Fruit fly (Drosophila melanogaster) whole organism, embryonic: ENCODE results near the gene CG7342.

Experiments
- CG10147 ChIP-seq: fragments of 200-800 bp; sonication (Bioruptor generic); optimal IDR thresholded peaks from 2 replicates; lab custom pipeline; 2019; ENCODE audit warnings: missing biosample characterization, mild to moderate bottlenecking, missing genetic modification characterization, moderate library complexity
- CG10431 ChIP-seq: fragments of 200-800 bp; sonication (Bioruptor generic); optimal IDR thresholded peaks from 3 replicates; lab custom pipeline; 2018; ENCODE audit warnings: missing biosample characterization, mild to moderate bottlenecking, missing genetic modification characterization
- CG10543 ChIP-seq: fragments of 200-800 bp; sonication (Bioruptor generic); optimal IDR thresholded peaks from 3 replicates; lab custom pipeline; 2017; ENCODE audit warnings: missing biosample characterization, mild to moderate bottlenecking, missing genetic modification characterization, moderate library complexity
- CG12071 ChIP-seq: fragments of 200-800 bp; sonication (Bioruptor generic); optimal IDR thresholded peaks from 3 replicates; lab custom pipeline; 2018; ENCODE audit warnings: missing biosample characterization, mild to moderate bottlenecking, missing genetic modification characterization
- CG12155 ChIP-seq: fragments of 200-800 bp; sonication (Bioruptor generic); optimal IDR thresholded peaks from 3 replicates; lab custom pipeline; 2016; ENCODE audit warnings: missing biosample characterization, missing genetic modification characterization
- CG14860 ChIP-seq: fragments of 200-800 bp; sonication (Bioruptor generic); IDR thresholded peaks from 3 replicates; pipeline ENCODE4 v1.3.6; 2022; ENCODE audit warnings: missing biosample characterization, missing genetic modification characterization; ENCODE audit not compliant: partially characterized antibody
- CG15269 ChIP-seq: fragments of 200-800 bp; sonication (Bioruptor generic); optimal IDR thresholded peaks from 2 replicates; lab custom pipeline; 2018; ENCODE audit warnings: missing biosample characterization, mild to moderate bottlenecking, missing genetic modification characterization, moderate library complexity
- CG16813 ChIP-seq: fragments of 200-800 bp; sonication (Bioruptor generic); IDR thresholded peaks from 3 replicates; pipeline ENCODE4 v1.3.6; 2022; ENCODE audit warnings: missing biosample characterization, missing genetic modification characterization; ENCODE audit not compliant: partially characterized antibody
- CG17802 ChIP-seq: fragments of 200-800 bp; sonication (Bioruptor generic); optimal IDR thresholded peaks from 2 replicates; lab custom pipeline; 2018; ENCODE audit warnings: missing biosample characterization, mild to moderate bottlenecking, missing genetic modification characterization, moderate library complexity
- CG1792 ChIP-seq: fragments of 200-800 bp; sonication (Bioruptor generic); optimal IDR thresholded peaks from 2 replicates; lab custom pipeline; 2016; ENCODE audit warnings: missing biosample characterization, missing genetic modification characterization
- CG1832 ChIP-seq: fragments of 200-800 bp; sonication (Bioruptor generic); optimal IDR thresholded peaks from 2 replicates; lab custom pipeline; 2017; ENCODE audit warnings: missing biosample characterization, mild to moderate bottlenecking, missing genetic modification characterization, inconsistent platforms
- CG2199 ChIP-seq: fragments of 200-800 bp; sonication (Bioruptor generic); IDR thresholded peaks from 3 replicates; pipeline ENCODE4 v1.3.6; 2022; ENCODE audit warnings: missing biosample characterization, missing genetic modification characterization
- CG2875 ChIP-seq: fragments of 200-800 bp; sonication (Bioruptor generic); optimal IDR thresholded peaks from 2 replicates; lab custom pipeline; 2017; ENCODE audit warnings: missing biosample characterization, mild to moderate bottlenecking, missing genetic modification characterization, missing genetic modification reagents
- CG3065 ChIP-seq: fragments of 200-800 bp; sonication (Bioruptor generic); optimal IDR thresholded peaks from 2 replicates; lab custom pipeline; 2016; ENCODE audit warnings: missing biosample characterization, missing genetic modification characterization
- CG34224 ChIP-seq: fragments of 200-800 bp; sonication (Bioruptor generic); IDR thresholded peaks from 3 replicates; pipeline ENCODE4 v1.3.6; 2022; ENCODE audit warnings: missing biosample characterization, missing genetic modification characterization; ENCODE audit not compliant: partially characterized antibody
- CG34422 ChIP-seq: fragments of 200-800 bp; sonication (Bioruptor generic); IDR thresholded peaks from 3 replicates; pipeline ENCODE4 v1.3.6; 2022; ENCODE audit warnings: missing biosample characterization, missing genetic modification characterization
- CG3726 ChIP-seq: fragments of 200-800 bp; sonication (Bioruptor generic); IDR thresholded peaks from 3 replicates; pipeline ENCODE4, ENCODE4 v1.3.6; 2022; ENCODE audit warnings: missing biosample characterization, missing genetic modification characterization
- CG4707 ChIP-seq: fragments of 200-800 bp; sonication (Bioruptor generic); optimal IDR thresholded peaks from 2 replicates; lab custom pipeline; 2018; ENCODE audit warnings: missing biosample characterization, mild to moderate bottlenecking, missing genetic modification characterization, moderate library complexity
- CG4820 ChIP-seq: fragments of 200-800 bp; sonication (Bioruptor generic); optimal IDR thresholded peaks from 3 replicates; lab custom pipeline; 2016; ENCODE audit warnings: missing biosample characterization, missing genetic modification characterization
- CG8765 ChIP-seq: fragments of 200-800 bp; sonication (Bioruptor generic); IDR thresholded peaks from 2 replicates; pipeline ENCODE4 v1.3.6; 2022; ENCODE audit warnings: missing biosample characterization, missing genetic modification characterization
- CG9932 ChIP-seq: fragments of 200-800 bp; sonication (Bioruptor generic); IDR thresholded peaks from 2 replicates; pipeline ENCODE4 v1.3.6; 2022; ENCODE audit warnings: missing biosample characterization, missing genetic modification characterization
- CHES-1-like ChIP-seq: fragments of 200-800 bp; sonication (Bioruptor generic); optimal IDR thresholded peaks from 2 replicates; lab custom pipeline; 2016; ENCODE audit warnings: missing biosample characterization, missing genetic modification characterization
- Doc2 ChIP-seq: fragments of 200-800 bp; sonication (Bioruptor generic); IDR thresholded peaks from 2 replicates; pipeline ENCODE4 v1.3.6; 2022; ENCODE audit warnings: missing biosample characterization, missing genetic modification characterization
- E2f1 ChIP-seq: fragments of 200-800 bp; sonication (Bioruptor generic); IDR thresholded peaks from 2 replicates; pipeline ENCODE4 v1.3.6; 2022; ENCODE audit warnings: missing biosample characterization, missing genetic modification characterization
- Gsc ChIP-seq: fragments of 200-800 bp; sonication (Bioruptor generic); IDR thresholded peaks from 2 replicates; pipeline ENCODE4 v1.3.6; 2022; ENCODE audit warnings: missing biosample characterization, missing genetic modification characterization
- Med ChIP-seq: fragments of 200-800 bp; sonication (Bioruptor generic); peaks from one replicate; lab custom pipeline; 2016; ENCODE audit warnings: missing biosample characterization, missing genetic modification characterization, mild to moderate bottlenecking, inconsistent platforms, moderate library complexity
- NFAT ChIP-seq: fragments of 200-800 bp; sonication (Bioruptor generic); IDR thresholded peaks from 2 replicates; pipeline ENCODE4 v1.3.6; 2022; ENCODE audit warnings: missing biosample characterization, missing genetic modification characterization
- PHDP ChIP-seq: fragments of 200-800 bp; sonication (Bioruptor generic); optimal IDR thresholded peaks from 3 replicates; lab custom pipeline; 2018; ENCODE audit warnings: missing biosample characterization, mild to moderate bottlenecking, missing genetic modification characterization, moderate library complexity
- Scr ChIP-seq: fragments of 200-800 bp; sonication (Bioruptor generic); IDR thresholded peaks from 2 replicates; pipeline ENCODE4 v1.3.6; 2022; ENCODE audit warnings: missing biosample characterization, missing genetic modification characterization; ENCODE audit not compliant: partially characterized antibody
- ato ChIP-seq: fragments of 200-800 bp; sonication (Bioruptor generic); IDR thresholded peaks from 2 replicates; pipeline ENCODE4 v1.3.6; 2022; ENCODE audit warnings: missing biosample characterization, missing genetic modification characterization; ENCODE audit not compliant: partially characterized antibody
- az2 ChIP-seq: fragments of 200-800 bp; sonication (Bioruptor generic); optimal IDR thresholded peaks from 3 replicates; lab custom pipeline; 2016; ENCODE audit warnings: missing biosample characterization, missing genetic modification characterization
- bcd ChIP-seq: fragments of 200-800 bp; sonication (Bioruptor generic); optimal IDR thresholded peaks from 2 replicates; lab custom pipeline; 2017; ENCODE audit warnings: missing biosample characterization, mild to moderate bottlenecking, missing genetic modification characterization
- cwo ChIP-seq: fragments of 200-800 bp; sonication (Bioruptor generic); optimal IDR thresholded peaks from 3 replicates; lab custom pipeline; 2017; ENCODE audit warnings: missing biosample characterization, missing genetic modification characterization, mild to moderate bottlenecking, moderate library complexity, missing genetic modification reagents
- ems ChIP-seq: fragments of 200-800 bp; sonication (Bioruptor generic); optimal IDR thresholded peaks from 3 replicates; lab custom pipeline; 2016; ENCODE audit warnings: missing biosample characterization, missing genetic modification characterization
- eve ChIP-seq, 2 experiments: fragments of >200 bp; optimal IDR thresholded peaks; 2 replicates each; lab custom pipeline; 2017; ENCODE audit warnings: missing biosample characterization in 2 of 2, missing genetic modification characterization in 2 of 2
- gce ChIP-seq: fragments of 200-800 bp; sonication (Bioruptor generic); IDR thresholded peaks from 3 replicates; pipeline ENCODE4 v1.3.6; 2022; ENCODE audit warnings: missing biosample characterization, missing genetic modification characterization
- grau ChIP-seq: fragments of 200-800 bp; optimal IDR thresholded peaks from 3 replicates; lab custom pipeline; 2019; ENCODE audit warnings: missing biosample characterization, mild to moderate bottlenecking, missing genetic modification characterization, moderate library complexity
- grn ChIP-seq: fragments of 200-800 bp; sonication (Bioruptor generic); optimal IDR thresholded peaks from 3 replicates; lab custom pipeline; 2017; ENCODE audit warnings: missing biosample characterization, missing genetic modification characterization
- ham ChIP-seq: fragments of 200-800 bp; sonication (Bioruptor generic); IDR thresholded peaks from 2 replicates; pipeline ENCODE4 v1.3.6; 2022; ENCODE audit warnings: missing biosample characterization, missing genetic modification characterization
- hb ChIP-seq: fragments of 200-800 bp; sonication (Bioruptor generic); IDR thresholded peaks from 3 replicates; pipeline ENCODE4 v1.3.6; 2022; ENCODE audit warnings: missing biosample characterization, missing genetic modification characterization; ENCODE audit not compliant: partially characterized antibody
- lmd ChIP-seq: fragments of 200-800 bp; sonication (Bioruptor generic); IDR thresholded peaks from 2 replicates; pipeline ENCODE4 v1.3.6; 2022; ENCODE audit warnings: missing biosample characterization, missing genetic modification characterization
- lola ChIP-seq, 3 experiments: fragments of >200 bp in 2 of 3; fragments of 200-800 bp in 1 of 3; sonication (Bioruptor generic) in 1 of 3; optimal IDR thresholded peaks; 2 replicates each; lab custom pipeline; 2017 to 2019; ENCODE audit warnings: missing biosample characterization in 3 of 3, missing genetic modification characterization in 3 of 3, mild to moderate bottlenecking in 1 of 3, moderate library complexity in 1 of 3
- p53 ChIP-seq: fragments of 200-800 bp; sonication (Bioruptor generic); optimal IDR thresholded peaks from 2 replicates; lab custom pipeline; 2016; ENCODE audit warnings: missing biosample characterization, missing genetic modification characterization
- peb ChIP-seq: fragments of 200-800 bp; sonication (Bioruptor generic); IDR thresholded peaks from 2 replicates; pipeline ENCODE4 v1.3.6; 2022; ENCODE audit warnings: missing biosample characterization, missing genetic modification characterization
- pho ChIP-seq: fragments of 200-800 bp; sonication (Bioruptor generic); optimal IDR thresholded peaks from 2 replicates; lab custom pipeline; 2016; ENCODE audit warnings: missing biosample characterization, missing genetic modification characterization
- trem ChIP-seq: fragments of 200-800 bp; optimal IDR thresholded peaks from 3 replicates; lab custom pipeline; 2019; ENCODE audit warnings: missing biosample characterization, mild to moderate bottlenecking, missing genetic modification characterization, moderate library complexity
- ttk ChIP-seq: fragments of 200-800 bp; sonication (Bioruptor generic); IDR thresholded peaks from 2 replicates; pipeline ENCODE4 v2.1.2; 2022; ENCODE audit warnings: missing biosample characterization, missing genetic modification characterization
- twi ChIP-seq: fragments of 200-800 bp; optimal IDR thresholded peaks from 2 replicates; lab custom pipeline; 2019; ENCODE audit warnings: missing biosample characterization, mild to moderate bottlenecking, missing genetic modification characterization, moderate library complexity
- wdn ChIP-seq: fragments of 200-800 bp; sonication (Bioruptor generic); IDR thresholded peaks from 2 replicates; pipeline ENCODE4 v1.3.6; 2022; ENCODE audit warnings: missing biosample characterization, missing genetic modification characterization

Gene CG7342

DNA sequence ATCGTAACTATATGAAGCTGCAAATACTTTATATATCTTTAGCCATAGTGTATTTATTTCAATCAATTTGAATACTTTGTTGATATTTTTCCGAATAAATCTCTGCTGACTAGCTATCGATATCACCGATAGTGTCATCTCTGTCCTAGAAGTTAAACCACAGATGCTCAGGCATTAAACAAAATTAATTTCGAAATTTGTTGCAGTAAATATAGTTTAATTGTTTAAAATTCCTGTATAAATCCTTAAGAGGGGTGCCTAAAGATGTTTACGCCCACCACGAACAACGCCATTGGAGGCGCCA is 41.7 kb downstream of the CG7342 start, which contains the start of gene Nup58 (continued):
- peak; percentile 76 for TF ChIP-seq CG16813 (GFP tag; lab: Robert Waterston, UW)
- TF ChIP-seq CG10431 (GFP tag; lab: Kevin White, UChicago), result no peak
- TF ChIP-seq Gsc (GFP tag; lab: Robert Waterston, UW), result no peak
- TF ChIP-seq CG4820 (GFP tag; lab: Kevin White, UChicago), result no peak
- peak; percentile 44; the same call in 1 of the 2 replicates for TF ChIP-seq E2f1 (GFP tag; lab: Robert Waterston, UW)
- TF ChIP-seq gce (GFP tag; lab: Robert Waterston, UW), result no peak
- TF ChIP-seq pho (GFP tag; lab: Kevin White, UChicago), result no peak
- no peak for TF ChIP-seq CG2199 (GFP tag; lab: Robert Waterston, UW)
- TF ChIP-seq Med (GFP tag; lab: Kevin White, UChicago), result peak; percentile 83
- peak; percentile 76 for TF ChIP-seq ato (GFP tag; lab: Robert Waterston, UW)
- peak; percentile 71 for TF ChIP-seq CG9932 (GFP tag; lab: Robert Waterston, UW)
- TF ChIP-seq CG34422 (GFP tag; lab: Robert Waterston, UW), result peak; percentile 45; the same call in 1 of the 3 replicates
- peak; percentile 42; the same call in 1 of the 2 replicates for TF ChIP-seq NFAT (GFP tag; lab: Robert Waterston, UW)
- TF ChIP-seq p53 (GFP tag; lab: Kevin White, UChicago), result no peak
- peak; percentile 15; the same call in 1 of the 3 replicates for TF ChIP-seq hb (GFP tag; lab: Robert Waterston, UW)
- no peak for TF ChIP-seq trem (tag; lab: Kevin White, UChicago)
- peak; percentile 89 for TF ChIP-seq Scr

DNA sequence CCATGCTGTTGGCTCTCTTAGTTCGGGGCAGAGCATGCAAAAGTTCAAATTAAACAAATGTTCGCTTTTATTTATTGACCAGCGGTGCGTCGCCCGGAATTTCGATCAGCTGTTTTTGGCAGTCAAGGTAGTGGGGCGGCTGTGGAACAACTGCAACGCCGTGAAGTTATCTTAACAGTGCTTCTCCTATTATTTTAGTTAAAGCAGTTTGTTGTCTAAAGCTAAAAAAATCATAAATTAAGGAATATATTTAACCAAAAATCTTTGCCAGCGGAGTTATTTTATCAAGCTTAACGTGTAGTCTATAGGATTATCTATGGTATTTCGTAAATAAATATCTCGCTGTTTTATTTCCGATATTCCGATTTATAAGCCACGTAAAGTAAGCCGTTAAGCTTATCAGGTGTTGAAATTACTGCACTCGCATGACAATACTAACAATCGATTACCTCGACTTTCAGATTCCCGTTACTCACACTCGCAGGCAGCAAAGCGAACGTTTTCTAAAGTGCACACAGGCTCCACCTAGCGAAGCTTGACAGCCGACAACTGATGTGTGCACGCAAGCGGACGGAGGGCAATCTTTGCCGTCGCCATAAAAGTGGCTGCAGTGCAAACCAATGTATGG is 45.2 kb downstream of the CG7342 start, which contains the start of the genes CG6195 and CG31220:
Gene CG6195 (minus strand): TSS at position 122 of the 628 bp plus-strand sequence.
Gene CG31220 (plus strand): TSS at position 199 of the 628 bp plus-strand sequence.
- TF ChIP-seq lola (GFP tag; optimal IDR thresholded peaks at IDR 0.05; lab: Kevin White, UChicago) (no peak), wdn (no peak), Scr (peak; percentile 39; the same call in 1 of the 2 replicates), Doc2 (no peak), CHES-1-like (GFP tag; lab: Kevin White, UChicago) (no peak), grn (GFP tag; lab: Kevin White, UChicago) (no peak), PHDP (tag; lab: Kevin White, UChicago) (no peak), ems (GFP tag; lab: Kevin White, UChicago) (no peak), bcd (GFP tag; lab: Kevin White, UChicago) (peak; percentile 28), CG10543 (no peak), CG17802 (tag; lab: Kevin White, UChicago) (no peak), CG12071 (GFP tag; lab: Kevin White, UChicago) (no peak), cwo (GFP tag; lab: Kevin White, UChicago) (no peak), ttk (GFP tag; lab: Robert Waterston, UW) (no peak), CG1792 (GFP tag; lab: Kevin White, UChicago) (no peak), ham (no peak), grau (peak; percentile 24), eve (GFP tag; optimal IDR thresholded peaks at IDR 0.05; lab: Kevin White, UChicago) (no peak), CG8765 (GFP tag; lab: Robert Waterston, UW) (no peak), CG4707 (GFP tag; lab: Kevin White, UChicago) (no peak), peb (GFP tag; lab: Robert Waterston, UW) (no peak), CG12155 (GFP tag; lab: Kevin White, UChicago) (no peak), CG3065 (GFP tag; lab: Kevin White, UChicago) (no peak), CG2875 (GFP tag; lab: Kevin White, UChicago) (no peak), CG15269 (tag; lab: Kevin White, UChicago) (no peak), CG34224 (GFP tag; lab: Robert Waterston, UW) (0 out of 3 replicates have a peak, but pooled peaks have one; percentile 21), CG1832 (GFP tag; lab: Kevin White, UChicago) (no peak), twi (tag; lab: Kevin White, UChicago) (no peak), CG3726 (GFP tag; lab: Robert Waterston, UW) (no peak), lmd (GFP tag; lab: Robert Waterston, UW) (no peak), CG10147 (GFP tag; lab: Kevin White, UChicago) (no peak), az2 (GFP tag; lab: Kevin White, UChicago) (peak; percentile 13), CG14860 (GFP tag; lab: Robert Waterston, UW) (peak; percentile 26; the same call in 1 of the 3 replicates)
